Fruit fly (Drosophila melanogaster) S2 (cell line): Measurements from ENCODE around the gene dlt.

Experiments
- CG8478 ChIP-seq: fragments of >200 bp; optimal IDR thresholded peaks from 2 replicates; lab custom pipeline; 2018
- CTCF ChIP-seq, 2 experiments: fragments of >200 bp; optimal IDR thresholded peaks; 2 replicates each; lab custom pipeline; 2018

- TF ChIP-seq CG8478 (lab: Kevin White, UChicago) (no peak), CTCF (optimal IDR thresholded peaks at IDR 0.05; lab: Kevin White, UChicago) (peak in 1 of 2 experiments; percentile 33)
Measured at dm6 chr3L:1798649-1799048, 3.5 kb upstream of the dlt start, which contains the start of gene Patj.
